Fruit fly (Drosophila melanogaster) Kc167 (cell line): Measurements from ENCODE around the gene Cp16.

Experiments
- Myc ChIP-seq: fragments of >200 bp; optimal IDR thresholded peaks from 2 replicates; lab custom pipeline; 2017; ENCODE audit warnings: missing external identifiers
- Sin3A ChIP-seq: fragments of >200 bp; optimal IDR thresholded peaks from 2 replicates; lab custom pipeline; 2018; ENCODE audit warnings: missing external identifiers
- h ChIP-seq: fragments of >200 bp; optimal IDR thresholded peaks from 3 replicates; lab custom pipeline; 2018; ENCODE audit warnings: missing external identifiers
- insv ChIP-seq: fragments of >200 bp; optimal IDR thresholded peaks from 3 replicates; lab custom pipeline; 2018; ENCODE audit warnings: missing external identifiers
- psq ChIP-seq: fragments of >200 bp; optimal IDR thresholded peaks from 2 replicates; lab custom pipeline; 2017; ENCODE audit warnings: missing external identifiers
- ttk ChIP-seq: sonication (Bioruptor generic); optimal IDR thresholded peaks from 2 replicates; lab custom pipeline; 2017; ENCODE audit warnings: missing external identifiers

DNA sequence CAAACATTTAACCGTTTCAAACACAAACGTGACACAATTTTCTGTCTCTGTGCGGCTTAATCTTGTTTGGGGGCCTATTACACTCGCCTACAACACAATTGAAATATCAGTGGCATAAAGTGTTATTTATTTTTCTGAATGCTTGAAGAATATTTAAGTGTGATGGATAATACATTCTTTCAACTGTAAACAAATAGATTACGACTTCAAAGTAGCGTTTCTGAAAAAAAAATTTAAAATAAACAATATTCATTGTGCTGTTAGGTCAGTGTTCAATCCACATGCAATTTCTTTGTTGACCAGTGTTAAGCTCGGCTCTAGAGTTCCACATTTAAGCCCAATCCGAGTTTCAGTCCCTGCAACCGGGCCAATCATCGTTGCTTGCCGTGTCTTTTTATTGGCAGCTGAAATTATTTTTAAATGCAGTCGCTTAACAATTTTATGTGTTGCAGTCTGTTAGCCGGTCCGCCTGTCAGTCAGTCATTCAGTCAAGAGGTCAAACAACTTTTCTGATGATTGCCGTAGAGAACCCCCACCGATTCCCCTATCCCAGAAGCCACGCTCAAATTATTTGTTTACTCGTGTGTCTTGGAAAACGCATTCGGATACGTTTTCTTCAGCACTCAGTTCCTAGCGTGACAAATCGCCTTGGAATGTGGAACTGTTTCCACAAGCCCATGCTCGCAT, 41.4 kb downstream of the Cp16 start:
- TF ChIP-seq psq (lab: Kevin White, UChicago) (no peak), ttk (lab: Kevin White, UChicago) (no peak), Sin3A (no peak), h (lab: Kevin White, UChicago) (no peak), insv (lab: Kevin White, UChicago) (no peak), Myc (lab: Kevin White, UChicago) (no peak)
